Fruit fly (Drosophila melanogaster) S2 (cell line): Measurements from ENCODE around the gene LSm7.

ENCODE experiments used
- CG8478 ChIP-seq: fragments of >200 bp; optimal IDR thresholded peaks from 2 replicates; lab custom pipeline; 2018
- CTCF ChIP-seq, 2 experiments: fragments of >200 bp; optimal IDR thresholded peaks; 2 replicates each; lab custom pipeline; 2018

DNA sequence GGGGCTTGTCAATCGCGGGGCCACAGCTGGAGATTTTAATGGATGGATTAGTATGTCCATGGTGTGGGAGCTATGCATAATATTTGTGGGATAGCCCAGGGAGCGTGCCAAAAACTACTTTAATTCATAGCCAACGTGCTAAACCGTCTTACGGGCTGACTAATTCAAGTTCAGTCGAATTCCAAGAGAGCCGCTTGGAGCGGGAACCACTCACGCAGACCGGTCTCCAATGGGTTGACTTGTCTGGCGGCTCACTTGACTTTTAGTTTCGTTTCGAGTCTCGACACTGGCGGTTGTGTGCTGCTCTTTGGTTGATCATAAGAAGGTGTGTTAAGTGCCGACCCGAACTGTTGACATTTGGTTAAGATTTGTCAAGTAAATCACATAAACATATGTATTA, 11.2 kb upstream of the LSm7 start, which contains the start of gene yellow-b:
- no peak for TF ChIP-seq CTCF (optimal IDR thresholded peaks at IDR 0.05; lab: Kevin White, UChicago)
- no peak for TF ChIP-seq CG8478 (lab: Kevin White, UChicago)
